Worm (Caenorhabditis elegans) whole organism, mixed stage, embryonic: Measurements from ENCODE around the gene rop-1.

Experiments
- bed-3 ChIP-seq: fragments of 200-800 bp; sonication (Bioruptor generic); optimal IDR thresholded peaks from 3 replicates; lab custom pipeline; 2018; ENCODE audit warnings: mild to moderate bottlenecking, missing genetic modification characterization, moderate library complexity, missing compliant biosample characterization
- nhr-28 ChIP-seq: fragments of 150-350 bp; optimal IDR thresholded peaks from 2 replicates; lab custom pipeline; 2014; ENCODE audit warnings: missing biosample characterization, missing genetic modification characterization

DNA sequence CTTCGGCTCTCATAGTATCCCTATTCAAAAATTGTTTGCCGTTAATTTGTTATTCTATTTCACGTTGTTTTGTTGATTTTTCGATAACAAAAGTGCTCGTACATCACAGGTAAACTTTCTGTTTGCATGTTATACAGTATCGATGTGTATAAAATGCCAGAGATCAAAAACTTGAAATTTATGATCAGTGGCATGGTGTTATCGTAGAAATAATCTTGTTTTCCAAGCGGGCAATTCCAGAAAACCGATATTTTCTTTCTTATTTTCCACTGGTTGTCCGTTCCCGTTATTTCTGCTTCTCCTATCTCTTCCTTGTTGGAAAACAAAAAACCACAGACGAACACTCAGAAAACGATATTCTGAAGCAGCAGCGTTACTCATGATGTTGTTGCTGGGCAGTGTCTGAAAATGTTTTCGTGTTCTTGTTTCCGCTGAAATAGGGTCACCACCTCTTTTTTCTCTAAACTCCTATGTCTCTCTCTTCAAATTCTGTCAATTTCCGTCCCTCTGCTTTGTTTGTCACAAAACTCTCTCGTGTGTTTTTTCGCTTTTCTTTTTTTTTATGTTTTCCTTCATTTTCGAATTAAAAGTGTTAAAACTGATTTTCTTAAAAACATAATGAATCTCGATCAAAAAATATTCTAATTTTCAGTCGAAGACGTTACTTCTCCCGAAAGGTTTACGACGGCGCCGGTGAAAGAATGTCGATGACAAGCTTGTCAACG lies 6.4 kb downstream of the rop-1 start, which contains the start of gene akt-1:
- no peak for TF ChIP-seq bed-3 (GFP tag; lab: Kevin White, UChicago)
- TF ChIP-seq nhr-28 (tag; lab: Kevin White, UChicago) = no peak
